Worm (Caenorhabditis elegans): ENCODE measurements around the gene F37A4.3.

ce11 chrIII:6756769-6757168, 38.4 kb downstream of the F37A4.3 start:
- TF ChIP-seq nhr-25 (tag; optimal IDR thresholded peaks at IDR 0.05) (no peak), ztf-4 (tag; optimal IDR thresholded peaks at IDR 0.05) (no peak), nhr-28 (tag; optimal IDR thresholded peaks at IDR 0.05) (no peak), nhr-77 (tag; optimal IDR thresholded peaks at IDR 0.05) (no peak)

Data from whole organism, L3 larva.